Worm (Caenorhabditis elegans) whole organism, late embryonic: Measurements from ENCODE around the gene ddo-2.

Source experiments
- C08G9.2 ChIP-seq: sonication (generic microtip); optimal IDR thresholded peaks from 2 replicates; lab custom pipeline; 2016; ENCODE audit warnings: mild to moderate bottlenecking, missing genetic modification characterization, moderate library complexity, missing compliant biosample characterization
- C38D4.7 ChIP-seq: fragments of 200-800 bp; sonication (Bioruptor generic); optimal IDR thresholded peaks from 2 replicates; lab custom pipeline; 2018; ENCODE audit warnings: mild to moderate bottlenecking, missing genetic modification characterization, moderate library complexity, missing compliant biosample characterization
- F13H6.1 ChIP-seq: sonication (generic microtip); optimal IDR thresholded peaks from 2 replicates; lab custom pipeline; 2016; ENCODE audit warnings: missing genetic modification characterization, missing compliant biosample characterization
- Y22D7AL.16 ChIP-seq: sonication (generic microtip); optimal IDR thresholded peaks from 2 replicates; lab custom pipeline; 2016; ENCODE audit warnings: missing genetic modification characterization, missing compliant biosample characterization
- ahr-1 ChIP-seq: sonication (generic microtip); optimal IDR thresholded peaks from 2 replicates; lab custom pipeline; 2016; ENCODE audit warnings: missing genetic modification characterization, missing compliant biosample characterization
- ama-1 ChIP-seq: fragments of 150-350 bp; optimal IDR thresholded peaks from 2 replicates; lab custom pipeline; 2014
- ceh-14 ChIP-seq: sonication (generic microtip); optimal IDR thresholded peaks from 2 replicates; lab custom pipeline; 2016; ENCODE audit warnings: missing genotype, missing genetic modification characterization, missing compliant biosample characterization
- ceh-18 ChIP-seq: sonication (generic microtip); optimal IDR thresholded peaks from 2 replicates; lab custom pipeline; 2016; ENCODE audit warnings: missing genetic modification characterization, missing compliant biosample characterization
- ceh-2 ChIP-seq: sonication (generic microtip); optimal IDR thresholded peaks from 2 replicates; lab custom pipeline; 2016; ENCODE audit warnings: missing genotype, missing genetic modification characterization, missing compliant biosample characterization
- ceh-24 ChIP-seq: sonication (generic microtip); optimal IDR thresholded peaks from 2 replicates; lab custom pipeline; 2016; ENCODE audit warnings: mild to moderate bottlenecking, missing genetic modification characterization, missing compliant biosample characterization
- ceh-30 ChIP-seq: fragments of 150-350 bp; optimal IDR thresholded peaks from 2 replicates; lab custom pipeline; 2014; ENCODE audit warnings: missing biosample characterization, missing genetic modification characterization
- ceh-31 ChIP-seq: sonication (generic microtip); optimal IDR thresholded peaks from 2 replicates; lab custom pipeline; 2016; ENCODE audit warnings: missing genetic modification characterization, missing compliant biosample characterization
- ceh-34 ChIP-seq: sonication (generic microtip); optimal IDR thresholded peaks from 2 replicates; lab custom pipeline; 2016; ENCODE audit warnings: mild to moderate bottlenecking, missing genetic modification characterization, missing compliant biosample characterization
- ceh-6 ChIP-seq: fragments of 200-800 bp; sonication (Bioruptor generic); optimal IDR thresholded peaks from 2 replicates; lab custom pipeline; 2018; ENCODE audit warnings: mild to moderate bottlenecking, missing genetic modification characterization, missing compliant biosample characterization
- che-1 ChIP-seq: sonication (generic microtip); optimal IDR thresholded peaks from 2 replicates; lab custom pipeline; 2016; ENCODE audit warnings: mild to moderate bottlenecking, missing genetic modification characterization, missing compliant biosample characterization
- dmd-4 ChIP-seq: sonication (generic microtip); optimal IDR thresholded peaks from 2 replicates; lab custom pipeline; 2016; ENCODE audit warnings: borderline replicate concordance, missing genetic modification characterization, missing compliant biosample characterization
- dve-1 ChIP-seq: sonication (generic microtip); optimal IDR thresholded peaks from 2 replicates; lab custom pipeline; 2017; ENCODE audit warnings: antibody characterized with exemption, mild to moderate bottlenecking, missing genetic modification characterization, missing compliant biosample characterization
- elt-2 ChIP-seq: sonication (generic microtip); optimal IDR thresholded peaks from 2 replicates; lab custom pipeline; 2016; ENCODE audit warnings: missing genetic modification reagents, missing genetic modification characterization, missing compliant biosample characterization
- elt-4 ChIP-seq: sonication (generic microtip); optimal IDR thresholded peaks from 2 replicates; lab custom pipeline; 2016; ENCODE audit warnings: missing genetic modification characterization, missing compliant biosample characterization
- ets-4 ChIP-seq: sonication (generic microtip); optimal IDR thresholded peaks from 2 replicates; lab custom pipeline; 2016; ENCODE audit warnings: missing genetic modification characterization, missing compliant biosample characterization
- eyg-1 ChIP-seq: sonication (generic microtip); optimal IDR thresholded peaks from 2 replicates; lab custom pipeline; 2016; ENCODE audit warnings: missing genotype, missing genetic modification characterization, missing compliant biosample characterization
- fax-1 ChIP-seq: sonication (generic microtip); optimal IDR thresholded peaks from 2 replicates; lab custom pipeline; 2016; ENCODE audit warnings: missing genotype, missing genetic modification characterization, missing compliant biosample characterization
- fkh-10 ChIP-seq: fragments of 150-350 bp; optimal IDR thresholded peaks from 2 replicates; lab custom pipeline; 2014; ENCODE audit warnings: missing biosample characterization, missing genetic modification reagents, missing genetic modification characterization
- fkh-6 ChIP-seq: sonication (generic microtip); optimal IDR thresholded peaks from 2 replicates; lab custom pipeline; 2016; ENCODE audit warnings: missing genetic modification characterization, missing compliant biosample characterization
- gmeb-2 ChIP-seq: sonication (generic microtip); optimal IDR thresholded peaks from 2 replicates; lab custom pipeline; 2016; ENCODE audit warnings: missing genetic modification characterization, inconsistent platforms, missing compliant biosample characterization
- hlh-15 ChIP-seq: sonication (generic microtip); optimal IDR thresholded peaks from 2 replicates; lab custom pipeline; 2016; ENCODE audit warnings: missing genetic modification characterization, missing compliant biosample characterization
- hlh-30 ChIP-seq: sonication (generic microtip); optimal IDR thresholded peaks from 2 replicates; lab custom pipeline; 2017; ENCODE audit warnings: antibody characterized with exemption, missing genetic modification characterization, missing compliant biosample characterization; ENCODE audit not compliant: insufficient read depth
- hlh-6 ChIP-seq: sonication (generic microtip); optimal IDR thresholded peaks from 2 replicates; lab custom pipeline; 2016; ENCODE audit warnings: missing genotype, missing genetic modification characterization, missing compliant biosample characterization
- hlh-8 ChIP-seq: sonication (generic microtip); optimal IDR thresholded peaks from 2 replicates; lab custom pipeline; 2016; ENCODE audit warnings: missing genotype, missing genetic modification characterization, missing compliant biosample characterization
- lim-6 ChIP-seq: sonication (generic microtip); optimal IDR thresholded peaks from 2 replicates; lab custom pipeline; 2016; ENCODE audit warnings: missing genetic modification characterization, missing compliant biosample characterization
- mec-3 ChIP-seq: sonication (generic microtip); optimal IDR thresholded peaks from 2 replicates; lab custom pipeline; 2016; ENCODE audit warnings: borderline replicate concordance, missing genetic modification characterization, missing compliant biosample characterization
- nfya-1 ChIP-seq: sonication (generic microtip); optimal IDR thresholded peaks from 2 replicates; lab custom pipeline; 2017; ENCODE audit warnings: missing genetic modification characterization, mild to moderate bottlenecking, missing compliant biosample characterization, antibody characterized with exemption, moderate library complexity
- pag-3 ChIP-seq: sonication (generic microtip); optimal IDR thresholded peaks from 2 replicates; lab custom pipeline; 2016; ENCODE audit warnings: missing compliant biosample characterization, missing genetic modification characterization, borderline replicate concordance
- pat-9 ChIP-seq: fragments of 200-800 bp; sonication (Bioruptor generic); optimal IDR thresholded peaks from 2 replicates; lab custom pipeline; 2018; ENCODE audit warnings: mild to moderate bottlenecking, missing genetic modification characterization, moderate library complexity, missing compliant biosample characterization
- pqm-1 ChIP-seq: sonication (generic microtip); optimal IDR thresholded peaks from 2 replicates; lab custom pipeline; 2016; ENCODE audit warnings: missing genetic modification characterization, missing compliant biosample characterization
- pros-1 ChIP-seq: fragments of 150-350 bp; optimal IDR thresholded peaks from 2 replicates; lab custom pipeline; 2014; ENCODE audit warnings: missing biosample characterization, missing genetic modification reagents, missing genetic modification characterization
- ref-2 ChIP-seq: sonication (generic microtip); optimal IDR thresholded peaks from 2 replicates; lab custom pipeline; 2016; ENCODE audit warnings: missing genetic modification characterization, missing compliant biosample characterization
- rnt-1 ChIP-seq: sonication (generic microtip); optimal IDR thresholded peaks from 2 replicates; lab custom pipeline; 2016; ENCODE audit warnings: missing genetic modification characterization, missing compliant biosample characterization
- sdc-2 ChIP-seq: sonication (generic microtip); optimal IDR thresholded peaks from 2 replicates; lab custom pipeline; 2016; ENCODE audit warnings: missing genotype, missing genetic modification characterization, missing compliant biosample characterization
- sox-2 ChIP-seq: fragments of 200-800 bp; sonication (Bioruptor generic); IDR thresholded peaks from 2 replicates; pipeline ENCODE4 v1.3.6; 2022; ENCODE audit warnings: missing genetic modification reagents, missing genetic modification characterization, missing compliant biosample characterization
- syd-9 ChIP-seq: sonication (generic microtip); optimal IDR thresholded peaks from 2 replicates; lab custom pipeline; 2016; ENCODE audit warnings: mild to moderate bottlenecking, missing genetic modification characterization, moderate library complexity, missing compliant biosample characterization
- tbx-2 ChIP-seq: sonication (generic microtip); optimal IDR thresholded peaks from 2 replicates; lab custom pipeline; 2016; ENCODE audit warnings: missing genetic modification characterization, missing compliant biosample characterization
- tbx-7 ChIP-seq: sonication (generic microtip); optimal IDR thresholded peaks from 2 replicates; lab custom pipeline; 2016; ENCODE audit warnings: missing genotype, missing genetic modification characterization, missing compliant biosample characterization
- unc-42 ChIP-seq: sonication (generic microtip); optimal IDR thresholded peaks from 2 replicates; lab custom pipeline; 2016; ENCODE audit warnings: missing genotype, missing genetic modification characterization, missing compliant biosample characterization
- unc-55 ChIP-seq: sonication (generic microtip); optimal IDR thresholded peaks from 2 replicates; lab custom pipeline; 2017; ENCODE audit warnings: missing biosample characterization, missing genetic modification reagents, missing genetic modification characterization
- unc-86 ChIP-seq: sonication (generic microtip); optimal IDR thresholded peaks from 2 replicates; lab custom pipeline; 2016; ENCODE audit warnings: missing genetic modification characterization, missing compliant biosample characterization
- zip-5 ChIP-seq: sonication (generic microtip); optimal IDR thresholded peaks from 2 replicates; lab custom pipeline; 2016; ENCODE audit warnings: missing genetic modification characterization, missing compliant biosample characterization

Gene ddo-2

ce11 chrV:7476766-7477165 lies 41.3 kb upstream of the ddo-2 start, which contains the start of gene srh-125:
srh-125 (minus strand) TSS chrV:7476866.
- TF ChIP-seq ceh-18 (no peak), C38D4.7 (GFP tag; lab: Kevin White, UChicago) (no peak), syd-9 (no peak), ceh-2 (tag; lab: Kevin White, UChicago) (no peak)
- TF ChIP-seq, all 69 proteins: peak for 0

- TF ChIP-seq ama-1 (lab: Kevin White, UChicago), result no peak
- TF ChIP-seq unc-42 (tag; lab: Kevin White, UChicago), result no peak
- no peak for TF ChIP-seq hlh-15
- no peak for TF ChIP-seq sdc-2 (tag; lab: Kevin White, UChicago)
- TF ChIP-seq elt-4 (tag; lab: Kevin White, UChicago), result no peak
- no peak for TF ChIP-seq syd-9
- no peak for TF ChIP-seq ceh-6 (GFP tag; lab: Kevin White, UChicago)
- no peak for TF ChIP-seq tbx-7 (tag; lab: Kevin White, UChicago)
- TF ChIP-seq hlh-8 (tag; lab: Kevin White, UChicago), result no peak
- TF ChIP-seq unc-55 (GFP tag; lab: Kevin White, UChicago), result no peak
- no peak for TF ChIP-seq mec-3 (tag; lab: Kevin White, UChicago)
- no peak for TF ChIP-seq C08G9.2 (tag; lab: Kevin White, UChicago)
- no peak for TF ChIP-seq fkh-10 (GFP tag; lab: Kevin White, UChicago)
- no peak for TF ChIP-seq pat-9 (tag; lab: Kevin White, UChicago)
Measured at ce11 chrV:7472815-7473214, 37.3 kb upstream of the ddo-2 start, which contains the start of gene str-28. str-28 (minus strand) TSS chrV:7472915.

- TF ChIP-seq zip-5 (tag; lab: Kevin White, UChicago) (peak; percentile 42), unc-86 (peak; percentile 15), C08G9.2 (tag; lab: Kevin White, UChicago) (peak; percentile 81), elt-4 (tag; lab: Kevin White, UChicago) (no peak), elt-2 (tag; lab: Kevin White, UChicago) (peak; percentile 30), tbx-2 (tag; lab: Kevin White, UChicago) (peak; percentile 80), unc-42 (tag; lab: Kevin White, UChicago) (peak; percentile 61), pag-3 (tag; lab: Kevin White, UChicago) (peak; percentile 18), eyg-1 (peak; percentile 53), hlh-8 (tag; lab: Kevin White, UChicago) (peak; percentile 59), hlh-30 (peak; percentile 50), pqm-1 (no peak), F13H6.1 (tag; lab: Kevin White, UChicago) (peak; percentile 25), che-1 (tag; lab: Kevin White, UChicago) (no peak), ref-2 (tag; lab: Kevin White, UChicago) (peak; percentile 36), ama-1 (lab: Kevin White, UChicago) (no peak), ets-4 (tag; lab: Kevin White, UChicago) (peak; percentile 78), tbx-7 (tag; lab: Kevin White, UChicago) (peak; percentile 53), ceh-31 (peak; percentile 95), lim-6 (tag; lab: Kevin White, UChicago) (peak; percentile 46), gmeb-2 (peak; percentile 25), unc-55 (GFP tag; lab: Kevin White, UChicago) (peak; percentile 2), fkh-6 (peak; percentile 53), rnt-1 (tag; lab: Kevin White, UChicago) (peak; percentile 80), ceh-34 (tag; lab: Kevin White, UChicago) (peak; percentile 67), ceh-24 (tag; lab: Kevin White, UChicago) (no peak), mec-3 (tag; lab: Kevin White, UChicago) (no peak), fax-1 (tag; lab: Kevin White, UChicago) (peak; percentile 15), ceh-30 (tag; lab: Kevin White, UChicago) (no peak), ceh-14 (peak; percentile 70), sdc-2 (tag; lab: Kevin White, UChicago) (peak; percentile 47), nfya-1 (peak; percentile 70), dve-1 (tag; lab: Kevin White, UChicago) (no peak), Y22D7AL.16 (no peak), ahr-1 (tag; lab: Kevin White, UChicago) (no peak), pros-1 (tag; lab: Kevin White, UChicago) (peak; percentile 11), ceh-18 (peak; percentile 30), hlh-6 (tag; lab: Kevin White, UChicago) (peak; percentile 5), dmd-4 (tag; lab: Kevin White, UChicago) (peak; percentile 27), sox-2 (GFP tag; lab: Robert Waterston, UW) (no peak), ceh-2 (tag; lab: Kevin White, UChicago) (peak; percentile 69)
Measured at ce11 chrV:7465509-7465908, 30.0 kb upstream of the ddo-2 start, which contains the start of gene F25E5.1. F25E5.1 (plus strand) TSS chrV:7465884.
